Fruit fly (Drosophila melanogaster) whole organism, embryonic: ENCODE measurements around the gene Cby.

Source experiments
- Ada2b ChIP-seq: fragments of 200-800 bp; sonication (Bioruptor generic); IDR thresholded peaks from 2 replicates; pipeline ENCODE4 v1.3.6; 2022; ENCODE audit warnings: missing biosample characterization, missing genetic modification characterization
- Atf3 ChIP-seq: fragments of 200-800 bp; sonication (Bioruptor generic); optimal IDR thresholded peaks from 3 replicates; lab custom pipeline; 2016; ENCODE audit warnings: missing biosample characterization, missing genetic modification characterization
- CG10959 ChIP-seq: fragments of 200-800 bp; sonication (Bioruptor generic); IDR thresholded peaks from 2 replicates; pipeline ENCODE4 v1.3.6; 2022; ENCODE audit warnings: missing biosample characterization, missing genetic modification characterization
- CG11456 ChIP-seq: fragments of 200-800 bp; sonication (Bioruptor generic); IDR thresholded peaks from 3 replicates; pipeline ENCODE4 v1.3.6; 2022; ENCODE audit warnings: missing biosample characterization, missing genetic modification characterization
- CG12071 ChIP-seq: fragments of 200-800 bp; sonication (Bioruptor generic); optimal IDR thresholded peaks from 3 replicates; lab custom pipeline; 2018; ENCODE audit warnings: missing biosample characterization, mild to moderate bottlenecking, missing genetic modification characterization
- CG15011 ChIP-seq: fragments of 200-800 bp; sonication (Bioruptor generic); optimal IDR thresholded peaks from 3 replicates; lab custom pipeline; 2018; ENCODE audit warnings: missing biosample characterization, mild to moderate bottlenecking, missing genetic modification characterization
- CG18476 ChIP-seq: fragments of 200-800 bp; sonication (Bioruptor generic); optimal IDR thresholded peaks from 2 replicates; lab custom pipeline; 2016; ENCODE audit warnings: missing biosample characterization, mild to moderate bottlenecking, missing genetic modification characterization
- CG31441 ChIP-seq: fragments of 200-800 bp; sonication (Bioruptor generic); IDR thresholded peaks from 2 replicates; pipeline ENCODE4 v1.3.6; 2022; ENCODE audit warnings: missing biosample characterization, missing genetic modification characterization
- CG34376 ChIP-seq: fragments of 200-800 bp; sonication (Bioruptor generic); optimal IDR thresholded peaks from 2 replicates; lab custom pipeline; 2018; ENCODE audit warnings: missing biosample characterization, mild to moderate bottlenecking, missing genetic modification characterization
- CG3726 ChIP-seq: fragments of 200-800 bp; sonication (Bioruptor generic); IDR thresholded peaks from 3 replicates; pipeline ENCODE4, ENCODE4 v1.3.6; 2022; ENCODE audit warnings: missing biosample characterization, missing genetic modification characterization
- CG4360 ChIP-seq: fragments of 200-800 bp; sonication (Bioruptor generic); IDR thresholded peaks from 2 replicates; pipeline ENCODE4 v1.3.6; 2022; ENCODE audit warnings: missing biosample characterization, missing genetic modification characterization
- CG4854 ChIP-seq: fragments of 200-800 bp; sonication (Bioruptor generic); optimal IDR thresholded peaks from 2 replicates; lab custom pipeline; 2016; ENCODE audit warnings: missing biosample characterization, missing genetic modification characterization, inconsistent platforms
- CG7928 ChIP-seq: fragments of 200-800 bp; sonication (Bioruptor generic); optimal IDR thresholded peaks from 2 replicates; lab custom pipeline; 2017; ENCODE audit warnings: missing biosample characterization, mild to moderate bottlenecking, missing genetic modification characterization
- CG7987 ChIP-seq: fragments of 200-800 bp; sonication (Bioruptor generic); optimal IDR thresholded peaks from 2 replicates; lab custom pipeline; 2018; ENCODE audit warnings: missing biosample characterization, mild to moderate bottlenecking, missing genetic modification characterization, moderate library complexity
- CG9797 ChIP-seq: fragments of 200-800 bp; sonication (Bioruptor generic); optimal IDR thresholded peaks from 3 replicates; lab custom pipeline; 2018; ENCODE audit warnings: missing biosample characterization, mild to moderate bottlenecking, missing genetic modification characterization
- CkIIα-i1 ChIP-seq: fragments of 200-800 bp; sonication (Bioruptor generic); IDR thresholded peaks from 2 replicates; pipeline ENCODE4 v1.3.6; 2022; ENCODE audit warnings: missing biosample characterization, missing genetic modification characterization
- Dfd ChIP-seq, 2 experiments: fragments of >200 bp; optimal IDR thresholded peaks; 2 replicates each; lab custom pipeline; 2017; ENCODE audit warnings: missing biosample characterization in 2 of 2, missing genetic modification characterization in 2 of 2
- Dip2 ChIP-seq: fragments of 200-800 bp; sonication (Bioruptor generic); IDR thresholded peaks from 2 replicates; pipeline ENCODE4 v1.3.6; 2022; ENCODE audit warnings: missing biosample characterization, missing genetic modification characterization
- Drgx ChIP-seq: fragments of 200-800 bp; sonication (Bioruptor generic); IDR thresholded peaks from 2 replicates; pipeline ENCODE4 v1.3.6; 2022; ENCODE audit warnings: missing biosample characterization, missing genetic modification characterization
- Gsc ChIP-seq: fragments of 200-800 bp; sonication (Bioruptor generic); IDR thresholded peaks from 2 replicates; pipeline ENCODE4 v1.3.6; 2022; ENCODE audit warnings: missing biosample characterization, missing genetic modification characterization
- Hey ChIP-seq: fragments of 200-800 bp; sonication (Bioruptor generic); optimal IDR thresholded peaks from 3 replicates; lab custom pipeline; 2018; ENCODE audit warnings: missing biosample characterization, mild to moderate bottlenecking, missing genetic modification characterization
- Jarid2 ChIP-seq: fragments of 200-800 bp; sonication (Bioruptor generic); optimal IDR thresholded peaks from 3 replicates; lab custom pipeline; 2017; ENCODE audit warnings: mild to moderate bottlenecking, missing biosample characterization, missing genetic modification reagents, missing genetic modification characterization
- Lpt ChIP-seq: fragments of >200 bp; optimal IDR thresholded peaks from 2 replicates; lab custom pipeline; 2018; ENCODE audit warnings: missing biosample characterization, missing genetic modification characterization
- Max ChIP-seq: fragments of 200-800 bp; sonication (Bioruptor generic); optimal IDR thresholded peaks from 2 replicates; lab custom pipeline; 2016; ENCODE audit warnings: missing biosample characterization, mild to moderate bottlenecking, missing genetic modification characterization
- Opbp ChIP-seq: fragments of 200-800 bp; sonication (Bioruptor generic); IDR thresholded peaks from 3 replicates; pipeline ENCODE4 v1.3.6; 2022; ENCODE audit warnings: missing biosample characterization, missing genetic modification characterization; ENCODE audit not compliant: partially characterized antibody
- bsh ChIP-seq, 2 experiments: fragments of 200-800 bp; sonication (Bioruptor generic); optimal IDR thresholded peaks; 2 replicates each; lab custom pipeline; 2017 to 2018; ENCODE audit warnings: mild to moderate bottlenecking in 2 of 2, missing biosample characterization in 2 of 2, missing genetic modification characterization in 2 of 2, moderate library complexity in 1 of 2
- ham ChIP-seq: fragments of 200-800 bp; sonication (Bioruptor generic); IDR thresholded peaks from 2 replicates; pipeline ENCODE4 v1.3.6; 2022; ENCODE audit warnings: missing biosample characterization, missing genetic modification characterization
- insv ChIP-seq, 2 experiments: fragments of 200-800 bp; sonication (Bioruptor generic); optimal IDR thresholded peaks; 3 replicates each; lab custom pipeline; 2016 to 2018; ENCODE audit warnings: missing biosample characterization in 2 of 2, missing genetic modification characterization in 2 of 2
- lov ChIP-seq, 2 experiments: fragments of 200-800 bp in 1 of 2; fragments of >200 bp in 1 of 2; sonication (Bioruptor generic) in 1 of 2; IDR thresholded peaks in 1 of 2; optimal IDR thresholded peaks in 1 of 2; 2 replicates in 1 of 2; 3 replicates in 1 of 2; pipeline versions ENCODE4 v1.3.6 to Lab custom; 2017 to 2022; ENCODE audit warnings: missing biosample characterization in 1 of 2, missing genetic modification characterization in 1 of 2
- nom ChIP-seq: fragments of 200-800 bp; sonication (Bioruptor generic); optimal IDR thresholded peaks from 2 replicates; lab custom pipeline; 2017; ENCODE audit warnings: missing biosample characterization, missing genetic modification characterization, mild to moderate bottlenecking, moderate library complexity, missing genetic modification reagents
- org-1 ChIP-seq: fragments of 200-800 bp; sonication (Bioruptor generic); optimal IDR thresholded peaks from 2 replicates; lab custom pipeline; 2017; ENCODE audit warnings: missing biosample characterization, missing genetic modification characterization
- pho ChIP-seq: fragments of 200-800 bp; sonication (Bioruptor generic); optimal IDR thresholded peaks from 2 replicates; lab custom pipeline; 2016; ENCODE audit warnings: missing biosample characterization, missing genetic modification characterization
- pros ChIP-seq: fragments of 200-800 bp; sonication (Bioruptor generic); optimal IDR thresholded peaks from 3 replicates; lab custom pipeline; 2019; ENCODE audit warnings: missing biosample characterization, mild to moderate bottlenecking, missing genetic modification characterization, moderate library complexity
- run ChIP-seq: fragments of 200-800 bp; sonication (Bioruptor generic); optimal IDR thresholded peaks from 3 replicates; lab custom pipeline; 2018; ENCODE audit warnings: missing biosample characterization, mild to moderate bottlenecking, missing genetic modification characterization
- salm ChIP-seq: fragments of 200-800 bp; sonication (Bioruptor generic); optimal IDR thresholded peaks from 2 replicates; lab custom pipeline; 2018; ENCODE audit warnings: missing biosample characterization, mild to moderate bottlenecking, missing genetic modification characterization
- scrt ChIP-seq: fragments of 200-800 bp; sonication (Bioruptor generic); optimal IDR thresholded peaks from 2 replicates; lab custom pipeline; 2018; ENCODE audit warnings: missing biosample characterization, mild to moderate bottlenecking, missing genetic modification characterization, moderate library complexity
- sisA ChIP-seq: fragments of 200-800 bp; sonication (Bioruptor generic); IDR thresholded peaks from 2 replicates; pipeline ENCODE4 v1.3.6; 2022; ENCODE audit warnings: missing biosample characterization, missing genetic modification characterization
- sr ChIP-seq: fragments of 200-800 bp; sonication (Bioruptor generic); IDR thresholded peaks from 3 replicates; pipeline ENCODE4 v1.3.6; 2022; ENCODE audit warnings: missing biosample characterization, missing genetic modification characterization
- unc-4 ChIP-seq: fragments of 200-800 bp; sonication (Bioruptor generic); IDR thresholded peaks from 2 replicates; pipeline ENCODE4 v1.3.6; 2022; ENCODE audit warnings: missing biosample characterization, missing genetic modification characterization; ENCODE audit not compliant: partially characterized antibody
- vvl ChIP-seq: fragments of 200-800 bp; sonication (Bioruptor generic); IDR thresholded peaks from 2 replicates; pipeline ENCODE4 v1.3.6; 2022; ENCODE audit warnings: missing biosample characterization, missing genetic modification characterization

The Cby gene

DNA sequence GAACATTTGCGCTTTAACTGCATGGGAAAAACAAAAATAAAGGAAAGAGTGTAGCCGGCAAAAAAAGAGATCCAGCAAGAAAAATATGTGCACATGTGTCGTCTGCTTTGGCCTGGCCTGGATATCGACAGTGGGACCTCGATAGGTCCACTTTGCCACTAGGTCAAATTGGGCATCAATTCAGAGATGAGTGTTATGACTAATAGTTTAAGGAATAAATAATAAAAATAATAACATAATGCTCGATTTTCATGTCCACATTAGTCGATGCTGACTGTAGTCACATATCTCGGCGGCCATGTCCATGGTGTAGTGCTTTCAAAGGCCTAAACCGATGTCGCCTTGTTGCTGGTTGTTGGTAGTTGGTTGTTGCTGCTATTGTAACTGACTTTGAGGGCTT, 29.8 kb downstream of the Cby start (continued):
- TF ChIP-seq Gsc (GFP tag; lab: Robert Waterston, UW) = no peak
- TF ChIP-seq run (tag; lab: Kevin White, UChicago) = no peak
- no peak for TF ChIP-seq Opbp (GFP tag; lab: Robert Waterston, UW)
- TF ChIP-seq Ada2b (GFP tag; lab: Robert Waterston, UW) = 0 out of 2 replicates have a peak, but pooled peaks have one; percentile 5
- no peak for TF ChIP-seq pros (GFP tag; lab: Kevin White, UChicago)
- no peak for TF ChIP-seq CG12071 (GFP tag; lab: Kevin White, UChicago)
- no peak for TF ChIP-seq CG4854 (GFP tag; lab: Kevin White, UChicago)
- TF ChIP-seq Max = no peak
- TF ChIP-seq Dfd (GFP tag; optimal IDR thresholded peaks at IDR 0.05; lab: Kevin White, UChicago) = no peak
- no peak for TF ChIP-seq CG31441 (GFP tag; lab: Robert Waterston, UW)
- TF ChIP-seq pho (GFP tag; lab: Kevin White, UChicago) = no peak
- TF ChIP-seq CkIIα-i1 (GFP tag; lab: Robert Waterston, UW) = no peak
- TF ChIP-seq CG7928 (GFP tag; lab: Kevin White, UChicago) = no peak
- TF ChIP-seq Atf3 = no peak

dm6 chr3R:21898758-21899157, 31.0 kb downstream of the Cby start:
- no peak for TF ChIP-seq ham (GFP tag; lab: Robert Waterston, UW)
- TF ChIP-seq CG15011 (GFP tag; lab: Kevin White, UChicago) = no peak
- no peak for TF ChIP-seq sr (GFP tag; lab: Robert Waterston, UW)
- no peak for TF ChIP-seq lov (optimal IDR thresholded peaks at IDR 0.05; lab: Kevin White, UChicago)
- TF ChIP-seq lov (GFP tag; IDR thresholded peaks at IDR 0.05; lab: Robert Waterston, UW) = no peak
- 0 out of 3 replicates have a peak, but pooled peaks have one; percentile 6 for TF ChIP-seq CG3726 (GFP tag; lab: Robert Waterston, UW)
- peak; percentile 66 for TF ChIP-seq CG4360 (GFP tag; lab: Robert Waterston, UW)
- no peak for TF ChIP-seq CG7987
- TF ChIP-seq vvl (GFP tag; lab: Robert Waterston, UW) = no peak
- TF ChIP-seq sisA (GFP tag; lab: Robert Waterston, UW) = no peak

dm6 chr3R:21899170-21899575, 31.4 kb downstream of the Cby start:
- TF ChIP-seq org-1 (GFP tag; lab: Kevin White, UChicago) (no peak), bsh (GFP tag; optimal IDR thresholded peaks at IDR 0.05; lab: Kevin White, UChicago) (peak in 1 of 2 experiments; percentile 31), CG34376 (GFP tag; lab: Kevin White, UChicago) (no peak), Lpt (GFP tag; lab: Kevin White, UChicago) (no peak), Jarid2 (GFP tag; lab: Kevin White, UChicago) (no peak), Drgx (GFP tag; lab: Robert Waterston, UW) (peak; percentile 63; the same call in 1 of the 2 replicates), Dip2 (GFP tag; lab: Robert Waterston, UW) (no peak), CG11456 (GFP tag; lab: Robert Waterston, UW) (0 out of 3 replicates have a peak, but pooled peaks have one; percentile 15), CG9797 (GFP tag; lab: Kevin White, UChicago) (no peak), CG10959 (GFP tag; lab: Robert Waterston, UW) (no peak), nom (peak; percentile 47), salm (tag; lab: Kevin White, UChicago) (no peak)

DNA sequence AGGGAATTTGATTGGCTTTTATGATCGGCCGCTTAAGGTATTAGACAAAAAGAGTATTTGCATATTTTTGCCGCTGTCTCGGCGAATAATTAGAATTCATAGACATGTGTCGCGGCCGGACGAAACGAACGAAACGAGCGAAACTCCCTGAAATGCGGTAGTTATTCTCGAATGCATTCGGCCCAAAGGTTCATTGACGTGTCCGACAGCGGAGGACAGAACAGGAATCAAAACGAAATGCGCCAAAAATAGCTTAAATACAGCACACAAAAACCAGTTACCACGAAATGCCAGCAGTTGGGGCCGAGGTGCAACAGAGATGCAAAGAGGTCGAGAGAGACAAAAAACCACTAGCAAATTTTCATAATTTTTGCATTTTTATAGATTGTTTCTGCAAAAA, 36.5 kb downstream of the Cby start:
- TF ChIP-seq scrt (GFP tag; lab: Kevin White, UChicago) (no peak), CG18476 (GFP tag; lab: Kevin White, UChicago) (no peak), Hey (tag; lab: Kevin White, UChicago) (no peak), unc-4 (GFP tag; lab: Robert Waterston, UW) (no peak), insv (GFP tag; optimal IDR thresholded peaks at IDR 0.05; lab: Kevin White, UChicago) (no peak)
- TF ChIP-seq, all 482 proteins: peak for 0
